Fruit fly (Drosophila melanogaster): ENCODE results near the gene CG9270.

DNA sequence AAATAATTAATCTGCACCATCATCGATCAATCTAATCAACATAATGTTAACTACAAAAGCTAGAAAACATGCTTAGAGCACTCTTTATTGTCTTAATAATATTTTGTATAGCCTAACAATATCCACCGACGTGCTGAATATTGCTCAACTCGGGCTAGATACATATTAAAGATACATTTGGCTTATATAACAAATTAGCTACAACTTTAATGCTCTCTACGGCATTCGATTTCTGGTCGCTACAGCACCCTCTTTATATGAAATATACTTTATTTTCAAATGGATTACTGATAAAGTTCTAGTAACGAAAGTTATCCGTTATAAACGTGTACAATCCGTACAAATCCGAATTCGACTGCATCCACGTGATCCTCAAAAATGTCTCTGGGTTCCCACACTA lies 24.1 kb upstream of the CG9270 start:
- TF ChIP-seq GATAd (GFP tag; optimal IDR thresholded peaks at IDR 0.05) (no peak), woc (GFP tag; optimal IDR thresholded peaks at IDR 0.05) (no peak), h (GFP tag; optimal IDR thresholded peaks at IDR 0.05) (no peak), lola (GFP tag; optimal IDR thresholded peaks at IDR 0.05) (no peak)

Measured in whole organism, wandering third instar larva.